Worm (Caenorhabditis elegans) whole organism, L3 larva: ENCODE measurements around the gene Y38F2AL.12.
A peak's percentile ranks its signal among the peaks of the same experiment; 100 is the strongest.

Source experiments
- ZK546.5 ChIP-seq: sonication (generic microtip); optimal IDR thresholded peaks from 2 replicates; lab custom pipeline; 2017; ENCODE audit warnings: missing biosample characterization, missing genetic modification characterization
- elt-2 ChIP-seq: sonication (generic microtip); optimal IDR thresholded peaks from 2 replicates; lab custom pipeline; 2016; ENCODE audit warnings: missing genetic modification reagents, mild to moderate bottlenecking, missing genetic modification characterization, missing compliant biosample characterization
- lsy-12 ChIP-seq: sonication (generic microtip); optimal IDR thresholded peaks from 2 replicates; lab custom pipeline; 2016; ENCODE audit warnings: mild to moderate bottlenecking, missing genetic modification characterization, missing compliant biosample characterization
- mml-1 ChIP-seq: fragments of 150-350 bp; sonication (generic microtip); optimal IDR thresholded peaks from 3 replicates; lab custom pipeline; 2014; ENCODE audit warnings: missing biosample characterization, missing genetic modification characterization
- nfya-1 ChIP-seq: sonication (generic microtip); optimal IDR thresholded peaks from 2 replicates; lab custom pipeline; 2017; ENCODE audit warnings: missing genetic modification characterization, mild to moderate bottlenecking, missing compliant biosample characterization, antibody characterized with exemption, moderate library complexity; ENCODE audit not compliant: insufficient read depth
- nhr-23 ChIP-seq: fragments of 150-350 bp; optimal IDR thresholded peaks from 2 replicates; lab custom pipeline; 2014; ENCODE audit warnings: missing biosample characterization, missing genetic modification reagents, missing genetic modification characterization
- nhr-237 ChIP-seq: fragments of 150-350 bp; optimal IDR thresholded peaks from 2 replicates; lab custom pipeline; 2014; ENCODE audit warnings: missing biosample characterization, missing genetic modification characterization
- pqm-1 ChIP-seq: fragments of 150-350 bp; optimal IDR thresholded peaks from 2 replicates; lab custom pipeline; 2017; ENCODE audit warnings: missing biosample characterization, missing genetic modification characterization, inconsistent platforms
- skn-1 ChIP-seq: fragments of 150-350 bp; optimal IDR thresholded peaks from 2 replicates; lab custom pipeline; 2014; ENCODE audit warnings: missing biosample characterization, missing genetic modification characterization
- tbx-2 ChIP-seq: sonication (generic microtip); optimal IDR thresholded peaks from 2 replicates; lab custom pipeline; 2016; ENCODE audit warnings: mild to moderate bottlenecking, missing genetic modification characterization, missing compliant biosample characterization
- unc-39 ChIP-seq: sonication (generic microtip); optimal IDR thresholded peaks from 4 replicates; lab custom pipeline; 2017; ENCODE audit warnings: missing biosample characterization, missing genetic modification characterization
- unc-62 ChIP-seq: fragments of 150-350 bp; sonication (generic microtip); optimal IDR thresholded peaks from 4 replicates; lab custom pipeline; 2014; ENCODE audit warnings: missing biosample characterization, missing genetic modification reagents, missing genetic modification characterization
- zag-1 ChIP-seq: fragments of 150-350 bp; optimal IDR thresholded peaks from 2 replicates; lab custom pipeline; 2014; ENCODE audit warnings: missing biosample characterization, missing genetic modification characterization

DNA sequence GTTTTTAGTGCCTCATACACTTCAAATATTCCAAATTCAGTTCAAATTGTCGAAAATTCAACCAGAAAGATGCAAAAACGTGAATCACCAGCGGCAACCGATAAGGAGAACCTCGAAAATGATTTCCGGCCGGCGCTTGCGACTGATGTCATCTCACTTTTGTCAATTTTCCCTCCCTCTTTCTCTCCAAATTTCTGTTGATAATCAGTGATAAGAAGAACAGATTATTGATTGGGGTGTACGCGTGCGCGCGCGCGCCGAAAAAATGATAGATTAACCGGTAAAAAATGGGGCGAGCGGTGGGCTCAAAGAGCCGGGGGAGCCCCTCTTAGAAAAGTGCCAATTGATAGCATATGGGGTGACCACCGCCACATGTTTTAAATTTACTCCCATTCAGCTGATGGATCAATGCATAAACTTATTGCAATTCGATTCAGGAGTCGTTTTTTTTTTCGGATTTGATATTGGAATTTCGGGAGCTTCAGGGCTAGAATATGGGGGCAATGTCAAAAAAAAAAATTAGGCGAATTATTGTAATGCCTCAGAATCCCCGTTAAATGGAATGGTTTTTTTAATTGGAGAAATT lies 31.8 kb upstream of the Y38F2AL.12 start:
- TF ChIP-seq tbx-2 (tag; lab: Kevin White, UChicago) (no peak), lsy-12 (tag; lab: Kevin White, UChicago) (no peak), unc-39 (tag; lab: Kevin White, UChicago) (no peak), skn-1 (tag; lab: Kevin White, UChicago) (no peak), nhr-237 (tag; lab: Kevin White, UChicago) (no peak), nhr-23 (tag; lab: Kevin White, UChicago) (no peak), zag-1 (no peak), elt-2 (tag; lab: Kevin White, UChicago) (peak; percentile 90), nfya-1 (no peak), mml-1 (tag; lab: Kevin White, UChicago) (no peak), ZK546.5 (no peak), pqm-1 (peak; percentile 83), unc-62 (GFP tag; lab: Kevin White, UChicago) (no peak)
